Worm (Caenorhabditis elegans) whole organism, young adult: ENCODE data around the gene gst-34.

Experiments
- B0035.1 ChIP-seq: sonication (generic microtip); optimal IDR thresholded peaks from 2 replicates; lab custom pipeline; 2016; ENCODE audit warnings: missing genetic modification characterization, mild to moderate bottlenecking, missing compliant biosample characterization, missing genotype, missing genetic modification reagents
- F55B11.4 ChIP-seq: sonication (generic microtip); optimal IDR thresholded peaks from 2 replicates; lab custom pipeline; 2016; ENCODE audit warnings: missing compliant biosample characterization, missing genetic modification characterization, borderline replicate concordance; ENCODE audit not compliant: insufficient read depth
- Y67H2A.10 ChIP-seq: fragments of 200-800 bp; sonication (Bioruptor generic); conservative IDR thresholded peaks from 2 replicates; pipeline ENCODE4 v1.3.6; 2022; ENCODE audit warnings: missing genetic modification reagents, missing genetic modification characterization, missing compliant biosample characterization
- Y79H2A.3 ChIP-seq: fragments of 200-800 bp; sonication (Bioruptor generic); conservative IDR thresholded peaks from 2 replicates; pipeline ENCODE4 v1.3.6; 2022; ENCODE audit warnings: missing genetic modification reagents, missing genetic modification characterization, missing compliant biosample characterization
- ama-1 ChIP-seq, 3 experiments: fragments of 150-350 bp in 1 of 3; sonication (generic microtip) in 2 of 3; optimal IDR thresholded peaks; 2 replicates each; lab custom pipeline; 2014 to 2018; ENCODE audit warnings: missing biosample characterization in 2 of 3, missing genetic modification characterization in 2 of 3, missing genetic modification reagents in 2 of 3
- aptf-3 ChIP-seq: fragments of 200-800 bp; sonication (Bioruptor generic); IDR thresholded peaks from 2 replicates; pipeline ENCODE4 v1.3.6; 2022; ENCODE audit warnings: missing genetic modification characterization, missing compliant biosample characterization
- atf-7 ChIP-seq: sonication (generic microtip); optimal IDR thresholded peaks from 2 replicates; lab custom pipeline; 2017; ENCODE audit warnings: mild to moderate bottlenecking, missing genetic modification characterization, missing compliant biosample characterization
- ccch-3 ChIP-seq: fragments of 200-800 bp; sonication (Bioruptor generic); optimal IDR thresholded peaks from 2 replicates; lab custom pipeline; 2018; ENCODE audit warnings: mild to moderate bottlenecking, missing genetic modification characterization, missing compliant biosample characterization
- ceh-100 ChIP-seq: fragments of 200-800 bp; sonication (Bioruptor generic); IDR thresholded peaks from 2 replicates; pipeline ENCODE4 v1.3.6; 2022; ENCODE audit warnings: missing genetic modification reagents, missing genetic modification characterization, missing compliant biosample characterization
- ceh-58 ChIP-seq: fragments of 200-800 bp; sonication (Bioruptor generic); IDR thresholded peaks from 2 replicates; pipeline ENCODE4 v1.3.6; 2022; ENCODE audit warnings: missing genetic modification characterization, missing compliant biosample characterization
- dpff-1 ChIP-seq: sonication (generic microtip); optimal IDR thresholded peaks from 2 replicates; lab custom pipeline; 2017; ENCODE audit warnings: mild to moderate bottlenecking, missing genetic modification characterization, missing compliant biosample characterization
- egrh-3 ChIP-seq: fragments of 200-800 bp; sonication (Bioruptor generic); IDR thresholded peaks from 2 replicates; pipeline ENCODE4 v1.3.6; 2022; ENCODE audit warnings: missing genetic modification reagents, missing genetic modification characterization, missing compliant biosample characterization
- ets-4 ChIP-seq: fragments of 200-800 bp; sonication (Bioruptor generic); optimal IDR thresholded peaks from 2 replicates; lab custom pipeline; 2018; ENCODE audit warnings: mild to moderate bottlenecking, missing genetic modification characterization, missing compliant biosample characterization
- hsf-1 ChIP-seq: fragments of 200-800 bp; sonication (Bioruptor generic); IDR thresholded peaks from 2 replicates; pipeline ENCODE4 v1.3.6; 2022; ENCODE audit warnings: missing genetic modification reagents, missing genetic modification characterization, missing compliant biosample characterization
- lag-1 ChIP-seq: fragments of 200-800 bp; sonication (Bioruptor generic); IDR thresholded peaks from 2 replicates; pipeline ENCODE4 v1.3.6; 2022; ENCODE audit warnings: missing genetic modification reagents, missing genetic modification characterization, missing compliant biosample characterization
- lin-26 ChIP-seq: fragments of 200-800 bp; sonication (Bioruptor generic); IDR thresholded peaks from 2 replicates; pipeline ENCODE4 v1.3.6; 2022; ENCODE audit warnings: missing genetic modification reagents, missing genetic modification characterization, missing compliant biosample characterization
- lin-35 ChIP-seq, 3 experiments: fragments of 150-350 bp in 2 of 3; sonication (generic microtip) in 1 of 3; optimal IDR thresholded peaks; 2 replicates each; lab custom pipeline; 2014 to 2018; ENCODE audit warnings: missing biosample characterization in 3 of 3, missing genetic modification characterization in 3 of 3, missing genetic modification reagents in 3 of 3
- madf-10 ChIP-seq: sonication (generic microtip); optimal IDR thresholded peaks from 2 replicates; lab custom pipeline; 2016; ENCODE audit warnings: mild to moderate bottlenecking, missing genetic modification characterization, missing compliant biosample characterization
- madf-6 ChIP-seq: fragments of 200-800 bp; sonication (Bioruptor generic); IDR thresholded peaks from 2 replicates; pipeline ENCODE4 v1.3.6; 2022; ENCODE audit warnings: missing genetic modification reagents, missing genetic modification characterization, missing compliant biosample characterization
- madf-8 ChIP-seq: fragments of 200-800 bp; sonication (Bioruptor generic); conservative IDR thresholded peaks from 2 replicates; pipeline ENCODE4 v1.3.6; 2022; ENCODE audit warnings: missing genetic modification reagents, missing genetic modification characterization, missing compliant biosample characterization
- mcd-1 ChIP-seq: fragments of 200-800 bp; sonication (Bioruptor generic); IDR thresholded peaks from 2 replicates; pipeline ENCODE4 v1.3.6; 2022; ENCODE audit warnings: missing genetic modification reagents, missing genetic modification characterization, missing compliant biosample characterization
- sea-2 ChIP-seq: fragments of 200-800 bp; sonication (Bioruptor generic); IDR thresholded peaks from 2 replicates; pipeline ENCODE4 v1.3.6; 2022; ENCODE audit warnings: missing genetic modification characterization, missing compliant biosample characterization
- snpc-1.1 ChIP-seq: sonication (generic microtip); optimal IDR thresholded peaks from 2 replicates; lab custom pipeline; 2017; ENCODE audit warnings: missing genetic modification characterization, mild to moderate bottlenecking, missing compliant biosample characterization, antibody characterized with exemption, moderate library complexity, missing genotype, missing genetic modification reagents; ENCODE audit not compliant: insufficient read depth
- snpc-4 ChIP-seq, 5 experiments: fragments of 150-350 bp in 1 of 5; sonication (generic microtip) in 4 of 5; optimal IDR thresholded peaks; 2 replicates each; lab custom pipeline; 2014 to 2018; ENCODE audit warnings: missing genetic modification characterization in 5 of 5, missing biosample characterization in 3 of 5, antibody characterized with exemption in 2 of 5, mild to moderate bottlenecking in 2 of 5, missing compliant biosample characterization in 2 of 5, missing genotype in 2 of 5, moderate library complexity in 2 of 5, missing genetic modification reagents in 1 of 5
- zim-3 ChIP-seq: sonication (generic microtip); optimal IDR thresholded peaks from 2 replicates; lab custom pipeline; 2017; ENCODE audit warnings: mild to moderate bottlenecking, missing genetic modification characterization, moderate library complexity, missing compliant biosample characterization
- ztf-22 ChIP-seq: fragments of 200-800 bp; sonication (Bioruptor generic); optimal IDR thresholded peaks from 2 replicates; lab custom pipeline; 2018; ENCODE audit warnings: mild to moderate bottlenecking, missing genetic modification characterization, moderate library complexity, missing compliant biosample characterization
- ztf-26 ChIP-seq: sonication (generic microtip); optimal IDR thresholded peaks from 2 replicates; lab custom pipeline; 2017; ENCODE audit warnings: missing genetic modification characterization, missing compliant biosample characterization
- ztf-6 ChIP-seq: fragments of 200-800 bp; sonication (Bioruptor generic); IDR thresholded peaks from 2 replicates; pipeline ENCODE4 v1.3.6; 2022; ENCODE audit warnings: missing genetic modification reagents, missing genetic modification characterization, missing compliant biosample characterization

The gst-34 gene

ce11 chrII:15134332-15134731 is 48.7 kb downstream of the gst-34 start, which contains the start of gene Y53F4B.24:
TSS of gene Y53F4B.24 (minus strand) at chrII:15134432.
- TF ChIP-seq ztf-22 (GFP tag; lab: Kevin White, UChicago), result no peak
- TF ChIP-seq B0035.1, result no peak
- no peak for TF ChIP-seq F55B11.4 (tag; lab: Kevin White, UChicago)
- no peak for TF ChIP-seq zim-3
- no peak for TF ChIP-seq ets-4 (GFP tag; lab: Kevin White, UChicago)
- TF ChIP-seq dpff-1, result no peak
- TF ChIP-seq ceh-58, result no peak
- no peak for TF ChIP-seq ztf-6 (GFP tag; lab: Robert Waterston, UW)
- no peak for TF ChIP-seq sea-2 (GFP tag; lab: Robert Waterston, UW)
- TF ChIP-seq madf-6 (GFP tag; lab: Robert Waterston, UW), result no peak
- TF ChIP-seq Y67H2A.10 (GFP tag; lab: Robert Waterston, UW), result no peak
- no peak for TF ChIP-seq ceh-100 (GFP tag; lab: Robert Waterston, UW)
- no peak for TF ChIP-seq Y79H2A.3 (GFP tag; lab: Robert Waterston, UW)
- no peak for TF ChIP-seq ztf-26 (tag; lab: Kevin White, UChicago)
- no peak for TF ChIP-seq ccch-3
- TF ChIP-seq egrh-3, result no peak

- TF ChIP-seq aptf-3 (no peak), madf-8 (no peak), madf-6 (GFP tag; lab: Robert Waterston, UW) (no peak), ama-1 (optimal IDR thresholded peaks at IDR 0.05; lab: Kevin White, UChicago) (no peak), ama-1 (GFP tag; optimal IDR thresholded peaks at IDR 0.05; lab: Kevin White, UChicago) (no peak), B0035.1 (no peak), snpc-4 (GFP tag; optimal IDR thresholded peaks at IDR 0.05; lab: Kevin White, UChicago) (no peak), snpc-4 (tag; optimal IDR thresholded peaks at IDR 0.05; lab: Kevin White, UChicago) (no peak), egrh-3 (no peak), lag-1 (GFP tag; lab: Robert Waterston, UW) (no peak), madf-10 (tag; lab: Kevin White, UChicago) (no peak), atf-7 (tag; lab: Kevin White, UChicago) (no peak), lin-26 (GFP tag; lab: Robert Waterston, UW) (no peak), mcd-1 (no peak), hsf-1 (no peak), lin-35 (GFP tag; optimal IDR thresholded peaks at IDR 0.05; lab: Kevin White, UChicago) (no peak), snpc-1.1 (no peak)
Measured at ce11 chrII:15130512-15130911, 52.5 kb downstream of the gst-34 start, which contains the start of gene Y53F4B.62. TSS of gene Y53F4B.62 (minus strand) at chrII:15130612.
